Fruit fly (Drosophila melanogaster) ovary, adult (tissue): ENCODE results near the gene Snx3.

Source experiments
- CG17801 ChIP-seq: fragments of 200-800 bp; optimal IDR thresholded peaks from 2 replicates; lab custom pipeline; 2019; ENCODE audit warnings: missing biosample characterization, mild to moderate bottlenecking, missing genetic modification characterization, moderate library complexity; ENCODE audit not compliant: partially characterized antibody

Gene Snx3

DNA sequence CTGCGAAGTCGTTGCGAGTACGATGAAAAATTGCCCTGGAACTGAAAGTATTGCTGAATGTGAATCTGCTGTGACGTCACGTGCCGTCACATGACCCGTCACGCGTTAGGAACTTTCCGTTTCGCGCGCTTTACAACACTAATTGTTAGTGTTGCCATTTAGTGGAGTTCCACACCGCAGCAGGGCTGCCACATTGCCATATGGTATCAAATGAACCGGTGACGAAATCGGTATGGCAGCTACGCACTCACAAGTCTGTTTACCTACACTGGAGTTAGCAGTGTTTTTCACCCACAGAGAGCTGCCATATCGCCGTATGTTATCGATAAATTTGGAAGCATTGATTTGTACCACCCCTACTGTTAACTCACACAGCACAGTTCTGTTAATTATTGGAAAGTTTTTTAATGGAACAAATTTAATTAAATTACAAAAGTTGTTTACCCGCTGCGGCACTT, at the start of gene Snx3, which contains the start of gene Vha55:
TSS of gene Snx3 (plus strand) at position 341 of the 458 bp plus-strand sequence.
TSS of gene Vha55 (minus strand) at position 139 of the 458 bp plus-strand sequence.
- TF ChIP-seq CG17801 (GFP tag; lab: Kevin White, UChicago), result peak; percentile 27

DNA sequence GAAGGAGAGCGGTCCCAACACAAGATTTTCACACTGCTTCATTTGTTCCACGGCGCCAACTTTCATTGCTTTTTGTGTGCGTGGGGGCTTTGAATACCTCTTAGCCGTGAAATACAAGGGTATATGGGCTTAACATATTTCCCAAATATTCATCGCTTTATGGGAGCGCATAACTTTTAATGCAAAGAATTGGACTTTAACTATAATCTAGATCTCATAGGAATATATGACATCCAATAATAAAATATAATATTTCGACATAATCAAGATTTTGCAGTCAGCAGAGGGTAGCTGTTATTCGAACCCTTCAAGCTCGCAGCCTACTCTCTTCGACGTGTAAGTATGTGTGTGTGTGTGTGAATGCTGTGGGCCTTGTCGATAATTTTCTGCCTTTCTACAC, 36.2 kb upstream of the Snx3 start:
- no peak for TF ChIP-seq CG17801 (GFP tag; lab: Kevin White, UChicago)

DNA sequence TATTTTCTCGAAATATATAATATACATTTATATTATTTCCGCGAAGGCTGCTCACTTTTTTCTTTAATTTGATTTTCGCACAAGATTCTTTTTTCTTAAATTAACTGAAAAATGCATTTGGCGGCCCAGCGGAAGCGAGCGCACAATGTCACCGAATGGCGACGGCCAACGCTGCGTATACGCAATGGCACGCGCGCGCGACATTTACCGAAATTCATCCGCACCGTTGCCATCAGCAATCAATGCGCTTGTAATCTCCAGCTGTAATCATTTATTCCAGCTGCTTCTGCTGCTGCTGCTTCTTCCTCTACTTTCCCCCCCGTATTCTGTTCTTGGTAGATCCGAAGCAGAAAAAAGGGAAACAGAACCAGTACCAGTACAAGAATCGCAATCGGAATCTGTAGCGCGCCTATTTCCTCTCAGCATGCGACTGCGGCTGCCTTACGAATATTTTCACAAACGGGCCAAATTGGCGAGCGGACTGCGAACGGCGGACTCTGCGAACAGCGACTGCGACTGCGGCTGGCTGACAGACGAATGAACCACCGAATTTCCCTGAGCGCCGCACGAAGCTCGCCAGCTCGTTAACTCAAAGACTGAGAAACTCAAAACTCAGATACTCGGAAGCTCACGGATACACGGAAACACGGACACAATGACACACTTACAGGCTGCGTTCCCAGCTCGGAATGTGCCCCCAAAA, 32.5 kb upstream of the Snx3 start, which contains the start of gene Octbeta2R:
TSS of gene Octbeta2R (minus strand) at position 539 of the 703 bp plus-strand sequence.
- TF ChIP-seq CG17801 (GFP tag; lab: Kevin White, UChicago), result no peak

DNA sequence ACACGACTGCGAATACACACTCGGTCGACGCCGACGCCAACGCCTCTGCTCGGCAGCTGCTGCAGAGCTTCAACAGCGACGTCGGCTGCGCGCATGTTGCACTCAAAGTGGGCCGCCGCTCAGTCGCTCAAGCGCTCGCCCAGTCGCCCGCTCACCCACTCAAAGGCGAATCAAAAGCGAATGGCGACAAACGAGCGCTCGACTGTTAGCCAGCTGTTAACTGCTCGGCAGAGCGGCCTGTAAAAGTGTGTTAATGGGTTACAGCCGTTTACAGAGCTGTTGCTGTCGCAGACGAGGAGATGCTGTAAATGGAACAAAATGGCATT, 32.0 kb upstream of the Snx3 start:
- TF ChIP-seq CG17801 (GFP tag; lab: Kevin White, UChicago), result no peak

DNA sequence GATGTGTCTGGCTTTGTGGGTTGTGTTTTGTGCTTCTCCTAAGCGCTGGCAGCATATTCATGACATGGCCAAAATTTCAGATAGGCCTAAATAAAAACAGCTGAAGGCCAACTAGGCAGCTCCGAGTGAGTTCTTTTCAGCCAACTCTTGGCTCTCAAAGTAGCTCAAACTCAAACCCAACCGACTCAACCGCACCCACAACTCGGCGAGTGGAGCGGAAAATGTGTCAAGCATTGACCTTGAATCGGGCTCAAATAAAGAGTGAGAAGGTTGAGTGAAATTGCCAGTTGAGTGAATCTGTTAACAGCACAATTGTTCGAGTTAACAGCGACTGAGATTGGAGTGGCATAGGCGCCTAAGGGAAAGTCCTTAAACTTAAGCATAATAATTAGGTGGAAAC, 15.9 kb upstream of the Snx3 start:
- TF ChIP-seq CG17801 (GFP tag; lab: Kevin White, UChicago), result no peak

DNA sequence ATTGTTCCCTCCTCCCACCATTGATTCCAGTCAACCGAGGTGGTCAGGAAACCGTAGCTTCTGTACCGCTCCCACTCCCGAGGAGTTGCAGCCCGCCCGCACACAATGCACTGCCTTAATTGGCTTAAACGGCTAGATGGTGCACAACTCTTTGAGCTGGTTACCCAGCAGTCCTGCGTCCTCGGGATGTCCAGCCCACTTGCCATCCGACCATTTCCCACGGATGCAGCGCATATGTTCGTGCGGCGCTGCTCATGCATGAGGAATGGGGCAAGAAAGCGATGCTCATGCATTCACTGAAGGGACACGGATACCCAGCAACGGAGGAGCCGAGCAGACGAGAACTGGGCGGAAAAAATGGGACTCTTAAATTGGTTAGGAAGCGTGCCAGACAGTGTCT, 12.3 kb upstream of the Snx3 start:
- no peak for TF ChIP-seq CG17801 (GFP tag; lab: Kevin White, UChicago)

DNA sequence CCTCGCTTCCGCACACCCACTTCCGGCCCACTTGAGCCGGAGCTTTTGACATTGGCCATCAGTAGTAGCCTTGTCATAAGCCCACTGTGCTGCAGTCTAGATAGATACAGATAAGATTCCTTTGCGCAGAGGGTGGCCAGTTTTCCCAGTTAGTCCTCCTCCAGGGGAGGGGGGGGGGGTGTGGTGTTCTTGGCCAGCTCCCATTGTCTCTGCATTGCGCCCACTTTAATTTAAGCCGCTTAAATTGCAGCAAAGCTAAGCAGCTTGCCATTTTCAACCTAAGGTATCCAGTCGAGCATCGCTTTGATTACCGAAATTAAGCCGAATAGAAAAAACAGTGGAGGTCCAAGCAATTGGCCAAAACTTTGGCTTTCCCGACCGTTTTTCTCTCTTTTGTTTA, 5.1 kb upstream of the Snx3 start:
- TF ChIP-seq CG17801 (GFP tag; lab: Kevin White, UChicago), result no peak

DNA sequence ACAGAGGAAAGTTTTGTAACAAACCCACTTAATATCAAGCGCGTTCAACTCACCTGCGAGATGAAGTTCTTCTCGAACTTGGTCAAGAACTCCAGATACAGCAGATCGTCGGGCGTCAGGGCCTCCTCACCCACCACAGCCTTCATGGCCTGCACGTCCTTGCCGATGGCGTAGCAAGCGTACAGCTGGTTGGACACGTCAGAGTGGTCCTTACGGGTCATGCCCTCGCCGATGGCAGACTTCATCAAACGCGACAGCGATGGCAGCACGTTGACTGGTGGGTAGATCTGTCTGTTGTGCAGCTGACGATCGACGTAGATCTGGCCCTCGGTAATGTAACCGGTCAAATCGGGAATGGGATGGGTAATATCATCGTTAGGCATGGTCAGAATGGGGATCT, 2.9 kb upstream of the Snx3 start:
- no peak for TF ChIP-seq CG17801 (GFP tag; lab: Kevin White, UChicago)

DNA sequence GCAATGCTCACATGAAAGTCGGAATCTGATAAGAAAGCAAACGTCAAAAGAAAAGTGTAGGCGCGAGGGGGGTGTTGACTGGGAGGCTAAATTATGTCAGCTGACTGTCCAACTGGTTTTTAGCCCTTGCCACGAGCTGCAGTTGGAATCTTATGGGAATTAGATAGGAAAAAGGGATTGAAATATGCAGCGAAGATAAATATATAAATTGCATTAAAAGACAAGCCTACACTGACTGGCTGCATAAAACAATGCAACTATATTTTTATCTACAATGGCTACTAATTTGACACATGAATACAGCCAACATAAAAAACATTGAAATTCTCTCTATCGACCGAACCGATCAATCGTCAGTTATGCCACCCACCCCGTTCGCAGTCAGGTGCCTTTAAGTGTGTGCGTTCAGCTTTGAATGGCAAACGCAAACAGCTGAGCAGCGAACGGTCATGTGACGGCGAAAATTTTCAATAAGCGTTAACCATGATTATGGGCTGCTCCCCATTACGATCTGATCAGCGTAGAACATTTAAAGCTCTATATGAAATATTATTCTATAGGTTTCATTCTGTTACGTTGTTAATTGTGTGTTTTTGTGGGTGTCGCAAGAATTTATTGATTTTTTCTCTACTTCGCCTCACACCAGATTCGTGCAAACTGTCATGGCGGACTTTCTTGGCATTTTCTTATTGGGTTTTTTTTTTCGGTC, 1.0 kb upstream of the Snx3 start:
- TF ChIP-seq CG17801 (GFP tag; lab: Kevin White, UChicago), result no peak

DNA sequence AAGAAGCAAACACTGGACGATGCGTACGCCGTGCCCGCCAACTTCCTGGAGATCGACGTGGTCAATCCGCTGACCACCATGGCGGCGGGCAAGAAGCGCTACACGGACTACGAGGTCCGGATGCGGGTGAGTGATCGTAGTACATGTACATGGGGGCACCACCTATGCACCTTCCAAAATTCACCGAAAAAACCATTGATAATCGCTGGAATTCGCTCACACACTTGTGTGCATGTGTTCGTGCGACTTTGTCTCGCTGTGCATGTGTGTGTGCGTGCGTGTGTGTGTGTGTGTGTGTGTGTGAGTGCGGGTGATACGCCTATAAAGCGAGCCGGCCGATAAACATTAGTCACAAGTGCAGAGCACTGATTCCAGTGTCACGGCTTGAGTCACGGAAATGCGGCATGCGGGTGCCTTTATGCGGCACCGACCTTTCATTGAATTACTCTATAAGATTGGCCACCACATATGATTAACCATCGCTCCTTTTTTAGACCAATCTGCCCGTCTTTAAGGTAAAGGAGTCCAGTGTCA, 631 bp downstream of the Snx3 start:
- TF ChIP-seq CG17801 (GFP tag; lab: Kevin White, UChicago), result no peak

DNA sequence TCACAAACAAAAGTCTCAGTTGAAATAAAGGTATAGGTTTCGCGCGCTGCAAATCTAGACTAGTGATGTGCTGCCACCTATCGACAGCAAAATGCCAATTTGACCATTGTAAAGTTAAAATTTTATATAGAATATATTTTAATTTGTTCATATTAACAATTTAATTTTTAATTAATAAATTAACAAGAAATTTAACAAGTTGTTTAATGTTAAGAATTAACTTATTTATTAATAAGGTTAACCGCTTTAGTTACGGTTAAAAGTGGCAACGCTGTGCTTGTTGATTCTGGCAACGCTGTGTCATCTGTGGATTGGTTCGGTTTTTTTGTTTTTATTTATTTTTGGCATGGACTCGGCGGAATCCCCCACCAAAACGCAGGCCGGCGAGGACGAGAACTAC, 2.5 kb downstream of the Snx3 start, which contains the start of gene Not10:
TSS of gene Not10 (plus strand) at position 279 of the 400 bp plus-strand sequence.
- peak; percentile 29 for TF ChIP-seq CG17801 (GFP tag; lab: Kevin White, UChicago)

DNA sequence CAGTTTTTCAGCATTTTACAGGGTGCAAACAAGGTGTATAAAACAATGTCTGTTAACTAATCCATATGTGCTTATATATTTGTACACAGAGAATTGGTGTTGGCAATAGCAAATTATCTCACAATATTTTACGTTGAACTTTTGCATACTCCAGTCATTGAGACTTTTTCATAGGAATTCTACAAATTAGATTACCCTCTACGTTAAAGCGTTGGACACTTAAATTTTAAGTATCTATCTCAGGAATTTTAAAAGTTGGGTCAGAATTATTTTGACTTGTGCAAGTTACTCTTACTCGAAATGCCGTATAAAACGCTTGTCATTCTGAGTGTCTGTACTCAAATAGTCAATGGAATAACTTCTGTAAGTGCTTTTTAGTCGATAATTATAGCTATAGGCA, 5.2 kb downstream of the Snx3 start, which contains the start of gene CG18530:
TSS of gene CG18530 (plus strand) at position 301 of the 400 bp plus-strand sequence.
- TF ChIP-seq CG17801 (GFP tag; lab: Kevin White, UChicago), result no peak

DNA sequence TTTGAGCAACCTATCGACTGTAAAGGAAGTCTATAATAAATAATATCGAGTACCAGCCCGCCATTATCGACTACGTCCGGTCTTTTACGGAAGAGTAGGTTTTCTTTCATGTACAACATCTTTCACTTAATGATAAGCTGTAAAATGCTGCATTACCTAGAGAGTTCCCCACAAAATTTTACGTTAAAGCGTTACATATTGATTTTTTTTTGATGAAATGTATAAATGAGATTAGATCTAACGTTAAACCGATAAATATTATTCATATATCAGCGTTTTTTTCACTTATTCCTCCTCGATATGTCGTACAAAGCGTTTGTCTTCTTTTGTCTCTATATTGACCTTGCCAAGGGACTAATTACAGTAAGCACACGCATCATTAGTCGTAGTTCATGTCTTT, 6.8 kb downstream of the Snx3 start, which contains the start of gene CG11598:
TSS of gene CG11598 (plus strand) at position 301 of the 400 bp plus-strand sequence.
- TF ChIP-seq CG17801 (GFP tag; lab: Kevin White, UChicago), result no peak

DNA sequence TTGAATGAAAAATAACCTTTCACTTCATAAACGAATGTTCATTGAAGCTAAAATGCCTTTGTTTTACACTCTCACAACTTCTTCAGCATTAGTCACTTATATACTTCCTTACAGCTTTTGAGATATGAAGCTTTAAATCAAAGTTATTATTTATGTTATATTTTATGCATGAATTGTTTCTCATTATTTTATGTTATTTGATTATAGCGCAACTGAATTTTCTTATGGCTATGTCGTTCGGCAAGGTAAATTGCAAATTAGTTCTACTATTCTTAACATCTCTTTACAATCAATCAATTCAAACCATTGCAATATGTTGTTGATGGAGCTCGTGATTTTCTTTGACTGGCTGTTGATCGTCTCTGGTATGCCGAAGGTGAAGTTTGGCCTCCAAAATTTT, 8.4 kb downstream of the Snx3 start, which contains the start of gene CG11600:
TSS of gene CG11600 (plus strand) at position 301 of the 400 bp plus-strand sequence.
- no peak for TF ChIP-seq CG17801 (GFP tag; lab: Kevin White, UChicago)

DNA sequence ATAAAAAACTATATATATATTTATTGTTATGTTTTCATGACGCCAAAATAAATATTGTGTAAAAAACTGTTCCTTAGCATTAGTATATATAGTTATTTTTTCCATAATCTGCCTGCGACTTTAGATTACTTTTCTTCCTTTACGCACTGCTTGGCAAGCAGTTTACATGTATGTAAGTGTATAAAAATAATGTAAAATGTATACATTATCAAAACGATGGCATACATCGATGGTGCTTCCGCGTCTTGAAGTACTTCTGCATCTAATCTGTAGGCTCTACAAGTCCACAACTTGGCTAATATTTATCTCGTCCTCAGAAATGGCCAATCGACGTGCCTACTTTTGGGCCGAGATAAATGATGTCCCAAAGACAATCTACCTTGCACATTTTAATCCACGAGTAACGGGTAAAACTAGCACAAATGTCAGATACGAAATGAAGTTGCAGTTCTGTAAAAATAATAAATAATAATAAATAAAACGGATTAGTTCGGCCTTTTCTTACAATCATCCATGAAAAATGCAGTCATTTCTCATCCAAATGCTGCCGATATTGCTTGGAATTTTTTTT, 10.2 kb downstream of the Snx3 start, which contains the start of gene CG11608:
TSS of gene CG11608 (plus strand) at position 521 of the 571 bp plus-strand sequence.
- TF ChIP-seq CG17801 (GFP tag; lab: Kevin White, UChicago), result no peak
